Worm (Caenorhabditis elegans) whole organism, L1 larva: ENCODE data around the gene Y17D7B.4.

Experiments used
- C04F5.9 ChIP-seq: sonication (generic microtip); optimal IDR thresholded peaks from 2 replicates; lab custom pipeline; 2016; ENCODE audit warnings: missing genetic modification characterization, missing compliant biosample characterization
- C34B4.2 ChIP-seq: sonication (generic microtip); optimal IDR thresholded peaks from 2 replicates; lab custom pipeline; 2017; ENCODE audit warnings: mild to moderate bottlenecking, missing genetic modification characterization, missing compliant biosample characterization
- Y116A8C.19 ChIP-seq: sonication (generic microtip); optimal IDR thresholded peaks from 2 replicates; lab custom pipeline; 2016; ENCODE audit warnings: missing compliant biosample characterization, missing genetic modification characterization, borderline replicate concordance
- aha-1 ChIP-seq: fragments of 150-350 bp; optimal IDR thresholded peaks from 2 replicates; lab custom pipeline; 2014; ENCODE audit warnings: missing biosample characterization, missing genetic modification characterization
- aly-2 ChIP-seq: fragments of 150-350 bp; optimal IDR thresholded peaks from 2 replicates; lab custom pipeline; 2014; ENCODE audit warnings: missing biosample characterization, missing genetic modification characterization
- ama-1 ChIP-seq: fragments of 150-350 bp; optimal IDR thresholded peaks from 2 replicates; lab custom pipeline; 2014
- blmp-1 ChIP-seq: fragments of 150-350 bp; optimal IDR thresholded peaks from 2 replicates; lab custom pipeline; 2014; ENCODE audit warnings: missing biosample characterization, missing genetic modification characterization
- ceh-82 ChIP-seq, 3 experiments: fragments of 150-350 bp in 1 of 3; sonication (generic microtip) in 2 of 3; optimal IDR thresholded peaks; 2 replicates each; lab custom pipeline; 2014 to 2017; ENCODE audit warnings: missing biosample characterization in 3 of 3, missing genetic modification characterization in 3 of 3
- ceh-90 ChIP-seq: sonication (generic microtip); optimal IDR thresholded peaks from 2 replicates; lab custom pipeline; 2016; ENCODE audit warnings: missing genetic modification characterization, missing compliant biosample characterization
- efl-1 ChIP-seq, 4 experiments: fragments of 150-350 bp; optimal IDR thresholded peaks in 3 of 4; peaks in 1 of 4; 1 replicate in 1 of 4; 2 replicates in 3 of 4; lab custom pipeline; 2014; ENCODE audit warnings: missing biosample characterization in 2 of 4, missing genetic modification characterization in 2 of 4, missing genetic modification reagents in 2 of 4
- efl-3 ChIP-seq: fragments of 200-800 bp; sonication (Bioruptor generic); optimal IDR thresholded peaks from 2 replicates; lab custom pipeline; 2018; ENCODE audit warnings: mild to moderate bottlenecking, missing genetic modification characterization, missing compliant biosample characterization
- egl-27 ChIP-seq, 2 experiments: fragments of 150-350 bp in 1 of 2; sonication (generic microtip); optimal IDR thresholded peaks; 3 replicates each; lab custom pipeline; 2017 to 2018; ENCODE audit warnings: missing biosample characterization in 2 of 2, missing genetic modification characterization in 2 of 2, missing genetic modification reagents in 2 of 2
- fkh-10 ChIP-seq: sonication (generic microtip); optimal IDR thresholded peaks from 2 replicates; lab custom pipeline; 2017; ENCODE audit warnings: missing biosample characterization, missing genetic modification reagents, missing genetic modification characterization
- fkh-4 ChIP-seq: sonication (generic microtip); optimal IDR thresholded peaks from 2 replicates; lab custom pipeline; 2016; ENCODE audit warnings: missing compliant biosample characterization, missing genetic modification characterization, borderline replicate concordance
- fkh-8 ChIP-seq: sonication (generic microtip); optimal IDR thresholded peaks from 2 replicates; lab custom pipeline; 2016; ENCODE audit warnings: mild to moderate bottlenecking, missing genetic modification characterization, missing compliant biosample characterization
- fos-1 ChIP-seq: fragments of 150-350 bp; optimal IDR thresholded peaks from 2 replicates; lab custom pipeline; 2014; ENCODE audit warnings: missing biosample characterization, missing genetic modification characterization
- hlh-4 ChIP-seq: sonication (generic microtip); optimal IDR thresholded peaks from 2 replicates; lab custom pipeline; 2016; ENCODE audit warnings: mild to moderate bottlenecking, missing genetic modification characterization, missing compliant biosample characterization
- hpl-2 ChIP-seq: fragments of 150-350 bp; optimal IDR thresholded peaks from 2 replicates; lab custom pipeline; 2014; ENCODE audit warnings: missing biosample characterization, missing genetic modification reagents, missing genetic modification characterization
- jun-1 ChIP-seq: fragments of 150-350 bp; optimal IDR thresholded peaks from 2 replicates; lab custom pipeline; 2014; ENCODE audit warnings: missing biosample characterization, missing genetic modification reagents, missing genetic modification characterization
- lin-14 ChIP-seq: fragments of 200-800 bp; sonication (Bioruptor generic); optimal IDR thresholded peaks from 2 replicates; lab custom pipeline; 2018; ENCODE audit warnings: mild to moderate bottlenecking, missing genetic modification characterization, moderate library complexity, missing compliant biosample characterization
- lin-15B ChIP-seq: fragments of 150-350 bp; sonication (generic microtip); optimal IDR thresholded peaks from 3 replicates; lab custom pipeline; 2014; ENCODE audit warnings: missing biosample characterization, missing genetic modification characterization
- lin-35 ChIP-seq, 2 experiments: fragments of 150-350 bp; optimal IDR thresholded peaks; 2 replicates each; lab custom pipeline; 2014; ENCODE audit warnings: missing biosample characterization in 2 of 2, missing genetic modification characterization in 2 of 2, missing genetic modification reagents in 2 of 2
- lir-3 ChIP-seq: sonication (generic microtip); optimal IDR thresholded peaks from 2 replicates; lab custom pipeline; 2016; ENCODE audit warnings: mild to moderate bottlenecking, missing genetic modification characterization, moderate library complexity, missing compliant biosample characterization; ENCODE audit not compliant: poor library complexity
- mep-1 ChIP-seq: fragments of 150-350 bp; optimal IDR thresholded peaks from 2 replicates; lab custom pipeline; 2014; ENCODE audit warnings: missing biosample characterization, missing genetic modification characterization
- nhr-12 ChIP-seq: sonication (generic microtip); optimal IDR thresholded peaks from 2 replicates; lab custom pipeline; 2017; ENCODE audit warnings: missing biosample characterization, missing genetic modification characterization
- nhr-19 ChIP-seq: fragments of 200-800 bp; sonication (Bioruptor generic); conservative IDR thresholded peaks from 2 replicates; pipeline ENCODE4 v1.3.6; 2022; ENCODE audit warnings: missing genetic modification characterization, missing compliant biosample characterization
- nhr-28 ChIP-seq: fragments of 150-350 bp; optimal IDR thresholded peaks from 2 replicates; lab custom pipeline; 2014; ENCODE audit warnings: missing biosample characterization, missing genetic modification characterization
- nhr-47 ChIP-seq: sonication (generic microtip); optimal IDR thresholded peaks from 2 replicates; lab custom pipeline; 2016; ENCODE audit warnings: mild to moderate bottlenecking, missing genetic modification characterization, moderate library complexity, missing compliant biosample characterization
- nhr-71 ChIP-seq: sonication (generic microtip); optimal IDR thresholded peaks from 2 replicates; lab custom pipeline; 2016; ENCODE audit warnings: mild to moderate bottlenecking, missing genetic modification characterization, moderate library complexity, missing compliant biosample characterization
- nhr-77 ChIP-seq: fragments of 150-350 bp; optimal IDR thresholded peaks from 2 replicates; lab custom pipeline; 2014; ENCODE audit warnings: missing biosample characterization, missing genetic modification characterization
- nhr-84 ChIP-seq: sonication (generic microtip); optimal IDR thresholded peaks from 2 replicates; lab custom pipeline; 2017; ENCODE audit warnings: missing biosample characterization, missing genetic modification characterization
- nhr-90 ChIP-seq: sonication (generic microtip); optimal IDR thresholded peaks from 2 replicates; lab custom pipeline; 2016; ENCODE audit warnings: mild to moderate bottlenecking, missing genetic modification characterization, missing compliant biosample characterization; ENCODE audit not compliant: poor library complexity
- pag-3 ChIP-seq: sonication (generic microtip); optimal IDR thresholded peaks from 2 replicates; lab custom pipeline; 2017; ENCODE audit warnings: missing genetic modification characterization, mild to moderate bottlenecking, missing compliant biosample characterization, antibody characterized with exemption, borderline replicate concordance; ENCODE audit not compliant: insufficient read depth
- snu-23 ChIP-seq: sonication (generic microtip); optimal IDR thresholded peaks from 2 replicates; lab custom pipeline; 2016; ENCODE audit warnings: missing genetic modification characterization, missing compliant biosample characterization
- sup-37 ChIP-seq: fragments of 200-800 bp; sonication (Bioruptor generic); optimal IDR thresholded peaks from 2 replicates; lab custom pipeline; 2018; ENCODE audit warnings: mild to moderate bottlenecking, missing genetic modification characterization, missing compliant biosample characterization
- tbx-2 ChIP-seq: sonication (generic microtip); optimal IDR thresholded peaks from 2 replicates; lab custom pipeline; 2016; ENCODE audit warnings: missing genetic modification characterization, missing compliant biosample characterization
- tlp-1 ChIP-seq: fragments of 150-350 bp; optimal IDR thresholded peaks from 2 replicates; lab custom pipeline; 2014; ENCODE audit warnings: missing biosample characterization, missing genetic modification characterization
- unc-130 ChIP-seq: fragments of 150-350 bp; optimal IDR thresholded peaks from 2 replicates; lab custom pipeline; 2017; ENCODE audit warnings: missing biosample characterization, missing genetic modification characterization, inconsistent platforms
- unc-86 ChIP-seq: sonication (generic microtip); optimal IDR thresholded peaks from 2 replicates; lab custom pipeline; 2016; ENCODE audit warnings: missing genetic modification characterization, missing compliant biosample characterization
- xbp-1 ChIP-seq: sonication (generic microtip); optimal IDR thresholded peaks from 2 replicates; lab custom pipeline; 2016; ENCODE audit warnings: missing genetic modification characterization, missing compliant biosample characterization
- ztf-4 ChIP-seq: fragments of 150-350 bp; optimal IDR thresholded peaks from 2 replicates; lab custom pipeline; 2014; ENCODE audit warnings: missing biosample characterization, missing genetic modification characterization

Y17D7B.4 gene

DNA sequence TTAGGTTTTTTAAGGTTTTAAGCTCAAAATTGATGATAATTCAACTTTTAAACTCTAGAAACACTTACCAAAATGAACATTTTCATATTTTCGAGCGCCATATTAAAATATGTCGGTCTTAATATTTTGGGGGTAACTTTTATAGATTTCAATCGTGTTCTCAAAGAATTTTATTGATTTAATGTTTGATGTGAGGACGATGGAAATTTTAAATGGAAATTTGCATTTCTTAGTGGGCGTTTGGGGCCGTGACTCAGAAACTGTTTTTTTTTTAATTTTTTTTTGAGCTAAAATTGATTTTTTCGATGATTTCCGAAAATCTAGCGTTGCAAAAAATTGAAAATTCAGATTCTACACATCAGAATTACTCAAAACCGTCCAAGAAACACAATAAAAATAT lies 26.8 kb upstream of the Y17D7B.4 start, which contains the start of gene C54E10.10:
TSS of gene C54E10.10 (minus strand) at position 101 of the 400 bp plus-strand sequence.
- TF ChIP-seq fos-1 (tag; lab: Kevin White, UChicago) (no peak), nhr-84 (tag; lab: Kevin White, UChicago) (no peak), efl-1 (optimal IDR thresholded peaks at IDR 0.05; lab: Kevin White, UChicago) (no peak), efl-1 (GFP tag; optimal IDR thresholded peaks at IDR 0.05 in 1 of 2; lab: Kevin White, UChicago) (peak in 1 of 2 experiments; percentile 16)

DNA sequence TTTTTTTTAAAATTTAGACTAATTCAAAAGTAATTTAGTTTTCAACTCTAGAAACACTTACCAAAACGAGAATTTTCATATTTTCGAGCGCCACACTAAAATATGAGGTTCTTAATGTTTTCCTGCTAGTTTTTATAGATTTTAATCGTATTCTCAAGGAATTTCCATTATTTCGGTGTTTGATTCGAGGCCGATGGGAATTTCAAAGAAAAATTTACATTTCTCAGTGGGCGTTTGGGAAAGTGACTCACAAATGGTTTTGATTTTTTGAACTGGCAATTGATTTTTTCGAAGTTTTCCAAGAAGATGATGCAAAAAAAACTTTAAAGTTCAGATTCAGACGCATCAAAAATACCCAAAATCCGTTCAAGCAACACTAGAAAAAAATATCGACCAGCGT lies 25.6 kb upstream of the Y17D7B.4 start, which contains the start of gene C54E10.11:
TSS of gene C54E10.11 (minus strand) at position 101 of the 400 bp plus-strand sequence.
- no peak for TF ChIP-seq lir-3 (tag; lab: Kevin White, UChicago)
- TF ChIP-seq hlh-4 (tag; lab: Kevin White, UChicago): no peak
- no peak for TF ChIP-seq fkh-8 (tag; lab: Kevin White, UChicago)
- TF ChIP-seq ztf-4 (tag; lab: Kevin White, UChicago): no peak
- no peak for TF ChIP-seq snu-23 (GFP tag; lab: Kevin White, UChicago)
- no peak for TF ChIP-seq mep-1 (tag; lab: Kevin White, UChicago)
- TF ChIP-seq aly-2 (tag; lab: Kevin White, UChicago): no peak
- no peak for TF ChIP-seq hpl-2 (GFP tag; lab: Kevin White, UChicago)
- no peak for TF ChIP-seq nhr-12 (tag; lab: Kevin White, UChicago)
- no peak for TF ChIP-seq unc-86 (tag; lab: Kevin White, UChicago)
- no peak for TF ChIP-seq nhr-19 (GFP tag; lab: Robert Waterston, UW)

DNA sequence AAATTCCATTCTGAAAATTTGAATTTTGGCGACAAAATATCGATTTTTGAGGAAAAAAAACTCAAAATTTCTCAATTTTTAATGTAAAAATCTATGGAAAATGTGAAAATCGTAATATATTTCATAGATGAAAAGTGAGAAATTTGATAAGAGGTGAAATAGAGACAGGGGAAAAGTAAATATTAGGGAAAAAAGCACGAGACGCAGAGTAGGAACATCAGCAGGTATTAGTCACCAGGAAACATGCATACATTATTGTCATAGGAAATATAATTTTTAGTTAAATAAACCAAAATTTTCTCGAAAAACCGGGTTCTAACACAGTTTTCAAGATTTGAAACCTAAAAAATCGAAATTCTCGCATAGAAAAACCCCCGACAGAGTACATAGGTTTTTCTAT lies 24.3 kb upstream of the Y17D7B.4 start, which contains the start of gene nhr-170:
TSS of gene nhr-170 (minus strand) at position 16 of the 400 bp plus-strand sequence.
- no peak for TF ChIP-seq egl-27 (tag; optimal IDR thresholded peaks at IDR 0.05; lab: Kevin White, UChicago)
- TF ChIP-seq efl-1 (optimal IDR thresholded peaks at IDR 0.05; lab: Kevin White, UChicago): no peak
- TF ChIP-seq efl-1 (GFP tag; optimal IDR thresholded peaks at IDR 0.05 in 1 of 2; lab: Kevin White, UChicago): no peak
- no peak for TF ChIP-seq sup-37 (GFP tag; lab: Kevin White, UChicago)
- no peak for TF ChIP-seq pag-3 (tag; lab: Kevin White, UChicago)
- TF ChIP-seq nhr-84 (tag; lab: Kevin White, UChicago): no peak
- TF ChIP-seq tbx-2 (tag; lab: Kevin White, UChicago): no peak
- TF ChIP-seq ama-1: no peak
- no peak for TF ChIP-seq unc-130 (tag; lab: Kevin White, UChicago)
- TF ChIP-seq tlp-1 (tag; lab: Kevin White, UChicago): no peak
- no peak for TF ChIP-seq C34B4.2
- TF ChIP-seq hlh-4 (tag; lab: Kevin White, UChicago): no peak
- TF ChIP-seq jun-1 (tag; lab: Kevin White, UChicago): no peak
- TF ChIP-seq nhr-28: no peak
- no peak for TF ChIP-seq nhr-90 (tag; lab: Kevin White, UChicago)
- TF ChIP-seq nhr-71 (tag; lab: Kevin White, UChicago): no peak
- no peak for TF ChIP-seq nhr-47 (tag; lab: Kevin White, UChicago)
- no peak for TF ChIP-seq aha-1 (tag; lab: Kevin White, UChicago)

DNA sequence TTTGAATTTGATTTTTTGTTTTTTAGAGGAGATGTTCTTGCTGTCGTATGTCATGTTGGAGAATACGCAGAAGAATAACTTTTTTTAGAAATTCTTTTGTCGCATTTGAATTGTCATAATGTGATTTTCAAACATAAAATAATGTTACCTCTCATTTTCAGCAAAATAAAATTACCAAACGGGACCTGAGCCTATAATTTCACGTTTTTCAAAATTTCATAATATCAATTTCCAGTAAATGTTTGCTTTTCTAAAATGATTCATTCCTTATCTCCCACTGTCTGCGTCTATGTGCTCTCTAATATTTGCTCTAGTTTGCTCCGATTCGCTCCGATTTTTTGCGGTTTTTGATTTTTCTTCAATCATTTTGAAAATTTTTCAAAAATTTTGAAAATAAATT lies 14.2 kb upstream of the Y17D7B.4 start, which contains the start of gene nhr-231:
TSS of gene nhr-231 (plus strand) at position 301 of the 400 bp plus-strand sequence.
- TF ChIP-seq fkh-10 (GFP tag; lab: Kevin White, UChicago): no peak
- TF ChIP-seq nhr-77: no peak
- no peak for TF ChIP-seq fkh-4
- TF ChIP-seq hpl-2 (GFP tag; lab: Kevin White, UChicago): no peak
- TF ChIP-seq Y116A8C.19 (tag; lab: Kevin White, UChicago): no peak
- TF ChIP-seq ceh-90 (tag; lab: Kevin White, UChicago): no peak
- TF ChIP-seq lin-35 (GFP tag; optimal IDR thresholded peaks at IDR 0.05; lab: Kevin White, UChicago): no peak
- TF ChIP-seq ceh-82 (tag; optimal IDR thresholded peaks at IDR 0.05; lab: Kevin White, UChicago): no peak
- no peak for TF ChIP-seq lin-15B
- TF ChIP-seq nhr-28: no peak
- TF ChIP-seq C04F5.9: no peak
- no peak for TF ChIP-seq efl-3 (GFP tag; lab: Kevin White, UChicago)
- no peak for TF ChIP-seq tlp-1 (tag; lab: Kevin White, UChicago)
- no peak for TF ChIP-seq xbp-1 (tag; lab: Kevin White, UChicago)
- no peak for TF ChIP-seq lin-14 (GFP tag; lab: Kevin White, UChicago)
- TF ChIP-seq blmp-1 (tag; lab: Kevin White, UChicago): no peak
- TF ChIP-seq nhr-12 (tag; lab: Kevin White, UChicago): no peak
- no peak for TF ChIP-seq pag-3 (tag; lab: Kevin White, UChicago)
- TF ChIP-seq, all 84 proteins: peak for 0
